Worm (Caenorhabditis elegans): ENCODE data around the gene C17B7.14.

DNA sequence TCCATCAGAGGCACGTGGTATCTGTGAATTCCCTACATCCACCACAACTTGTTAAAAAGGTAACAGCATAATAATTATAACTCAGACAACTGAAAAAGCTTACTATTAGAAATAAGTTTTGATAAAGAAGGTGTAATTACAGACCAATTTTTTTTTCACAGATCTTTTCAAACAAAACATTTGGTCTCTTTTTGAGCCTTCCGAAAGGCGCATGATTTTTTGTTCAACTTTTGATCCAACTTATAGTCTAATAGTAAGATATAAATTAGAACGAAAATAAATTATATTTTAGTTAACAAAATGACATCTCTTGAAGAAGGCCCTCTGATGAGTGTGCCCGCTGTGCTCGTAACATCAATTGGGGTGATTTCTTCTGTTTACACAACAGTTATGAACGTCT is 12.2 kb downstream of the C17B7.14 start, which contains the start of gene srbc-3:
- TF ChIP-seq flt-1 (GFP tag; IDR thresholded peaks at IDR 0.05) (no peak), pes-1 (GFP tag; IDR thresholded peaks at IDR 0.05) (no peak), ama-1 (optimal IDR thresholded peaks at IDR 0.05) (no peak), tbx-11 (GFP tag; IDR thresholded peaks at IDR 0.05) (no peak), hmbx-1 (tag; optimal IDR thresholded peaks at IDR 0.05) (no peak), hnd-1 (tag; optimal IDR thresholded peaks at IDR 0.05) (no peak), hmg-4 (GFP tag; optimal IDR thresholded peaks at IDR 0.05) (no peak)

All from whole organism, early embryonic.